Worm (Caenorhabditis elegans): ENCODE measurements around the gene T20B12.7.

Gene T20B12.7

ce11 chrIII:7383733-7384132 lies 4.9 kb upstream of the T20B12.7 start, which contains the start of gene tbp-1:
Gene tbp-1, plus strand, starts transcription at chrIII:7384033.
- TF ChIP-seq lin-15B (tag; optimal IDR thresholded peaks at IDR 0.05) (no peak), ztf-4 (tag; optimal IDR thresholded peaks at IDR 0.05) (no peak), nhr-237 (tag; optimal IDR thresholded peaks at IDR 0.05) (no peak), nhr-23 (tag; optimal IDR thresholded peaks at IDR 0.05) (no peak), nhr-67 (tag; optimal IDR thresholded peaks at IDR 0.05) (no peak), snpc-4 (tag; optimal IDR thresholded peaks at IDR 0.05) (no peak), lsy-12 (tag; optimal IDR thresholded peaks at IDR 0.05) (no peak)

DNA sequence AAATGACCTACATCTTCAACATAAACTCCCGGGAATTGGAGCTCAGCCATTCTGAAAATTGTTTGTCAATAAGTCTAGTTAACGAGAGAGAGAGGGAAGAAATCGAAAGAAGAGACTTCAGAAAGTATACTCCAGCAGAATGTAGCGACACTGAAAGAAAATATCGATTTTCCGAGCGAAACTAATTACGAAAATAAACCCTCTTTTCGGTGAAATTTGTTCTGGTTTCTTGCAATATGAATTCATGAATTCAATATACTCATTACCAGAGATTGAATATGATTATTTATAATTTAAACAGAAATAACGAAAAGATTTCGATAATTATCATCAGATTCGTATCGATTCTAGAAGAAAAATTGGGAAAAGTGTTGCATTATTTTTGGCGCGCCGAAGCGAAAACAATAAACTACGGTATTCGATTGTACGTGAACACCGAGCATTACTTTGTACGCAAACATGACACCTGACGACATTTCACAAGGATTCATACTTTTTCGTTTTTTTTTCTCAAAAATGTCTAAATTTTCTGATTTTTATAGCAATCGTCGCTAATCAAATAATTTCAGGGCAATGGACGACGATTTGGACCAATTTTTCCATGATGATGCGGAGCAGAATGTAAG lies 2.8 kb upstream of the T20B12.7 start, which contains the start of the genes hmg-4 and T20B12.3:
Gene hmg-4, minus strand, starts transcription at position 51 of the 626 bp plus-strand sequence.
Gene T20B12.3, plus strand, starts transcription at position 570 of the 626 bp plus-strand sequence.
- peak; percentile 23 for TF ChIP-seq snpc-4 (tag; optimal IDR thresholded peaks at IDR 0.05)
- TF ChIP-seq egl-5 (tag; optimal IDR thresholded peaks at IDR 0.05) = peak; percentile 31
- no peak for TF ChIP-seq fkh-2 (tag; optimal IDR thresholded peaks at IDR 0.05)
- TF ChIP-seq nfya-1 (tag; optimal IDR thresholded peaks at IDR 0.05; ENCODE audit: insufficient read depth) = peak; percentile 76
- peak; percentile 50 for TF ChIP-seq lin-39 (tag; optimal IDR thresholded peaks at IDR 0.05)
- peak; percentile 49 for TF ChIP-seq pha-4 (tag; optimal IDR thresholded peaks at IDR 0.05)
- TF ChIP-seq ZK546.5 (tag; optimal IDR thresholded peaks at IDR 0.05) = no peak
- TF ChIP-seq nhr-23 (tag; optimal IDR thresholded peaks at IDR 0.05) = peak; percentile 38
- peak; percentile 34 for TF ChIP-seq hmg-11 (tag; optimal IDR thresholded peaks at IDR 0.05)
- TF ChIP-seq lin-15B (tag; optimal IDR thresholded peaks at IDR 0.05) = peak; percentile 66
- TF ChIP-seq nhr-25 (tag; optimal IDR thresholded peaks at IDR 0.05) = peak; percentile 45
- no peak for TF ChIP-seq ama-1 (optimal IDR thresholded peaks at IDR 0.05)
- peak; percentile 13 for TF ChIP-seq elt-2 (tag; optimal IDR thresholded peaks at IDR 0.05)

DNA sequence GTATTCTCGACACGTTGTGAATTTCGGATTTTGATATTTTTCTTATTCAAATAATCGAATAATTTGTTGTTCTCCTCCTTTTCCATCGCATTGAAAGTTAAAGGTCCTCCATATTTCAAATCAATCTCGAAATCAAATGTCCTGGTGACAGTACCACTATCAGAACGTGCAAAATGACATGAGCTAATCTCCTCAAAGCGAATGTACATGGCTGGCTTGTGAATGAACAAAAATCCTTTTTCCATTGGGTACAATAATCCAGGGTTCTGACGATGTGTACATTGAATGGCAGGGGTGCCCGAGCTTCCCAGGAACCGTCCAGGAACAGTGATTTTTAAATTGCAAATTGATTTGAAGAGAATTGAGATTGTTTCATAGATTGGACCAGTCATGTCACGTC lies 1.3 kb upstream of the T20B12.7 start:
- no peak for TF ChIP-seq pha-4 (tag; optimal IDR thresholded peaks at IDR 0.05)
- no peak for TF ChIP-seq fkh-2 (tag; optimal IDR thresholded peaks at IDR 0.05)
- no peak for TF ChIP-seq fos-1 (tag; optimal IDR thresholded peaks at IDR 0.05)
- no peak for TF ChIP-seq lsy-12 (tag; optimal IDR thresholded peaks at IDR 0.05)
- TF ChIP-seq tbx-2 (tag; optimal IDR thresholded peaks at IDR 0.05) = no peak
- TF ChIP-seq ceh-28 (tag; optimal IDR thresholded peaks at IDR 0.05) = no peak
- no peak for TF ChIP-seq ama-1 (optimal IDR thresholded peaks at IDR 0.05)
- no peak for TF ChIP-seq nhr-43 (tag; optimal IDR thresholded peaks at IDR 0.05; ENCODE audit: poor library complexity, severe bottlenecking)
- no peak for TF ChIP-seq ceh-82 (tag; optimal IDR thresholded peaks at IDR 0.05)
- TF ChIP-seq fkh-10 (GFP tag; optimal IDR thresholded peaks at IDR 0.05) = no peak
- TF ChIP-seq egl-5 (tag; optimal IDR thresholded peaks at IDR 0.05) = no peak
- no peak for TF ChIP-seq pqm-1 (tag; optimal IDR thresholded peaks at IDR 0.05)
- TF ChIP-seq elt-1 (tag; optimal IDR thresholded peaks at IDR 0.05) = no peak
- TF ChIP-seq skn-1 (tag; optimal IDR thresholded peaks at IDR 0.05) = no peak
- TF ChIP-seq ztf-4 (tag; optimal IDR thresholded peaks at IDR 0.05) = no peak

DNA sequence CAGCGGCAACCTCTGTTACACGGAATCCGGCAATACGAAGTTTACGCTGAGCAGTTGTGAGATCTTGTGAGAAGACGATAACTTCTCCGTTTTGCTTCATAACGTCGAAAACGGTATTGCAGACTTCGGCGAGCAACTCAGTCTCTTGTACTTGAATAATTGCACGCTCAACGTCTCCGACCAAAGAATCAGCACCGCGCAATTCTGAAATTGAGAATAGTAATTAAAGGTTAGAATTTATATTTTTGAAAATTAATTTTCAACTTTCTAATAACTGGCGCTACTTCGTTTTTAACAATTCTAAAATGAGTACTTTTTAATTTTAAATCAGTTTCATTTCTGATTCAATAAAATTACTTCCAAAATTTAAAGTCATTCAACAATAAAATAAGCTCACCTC lies 323 bp downstream of the T20B12.7 start:
- TF ChIP-seq pha-4 (tag; optimal IDR thresholded peaks at IDR 0.05) = no peak
- peak; percentile 21 for TF ChIP-seq ama-1 (optimal IDR thresholded peaks at IDR 0.05)

DNA sequence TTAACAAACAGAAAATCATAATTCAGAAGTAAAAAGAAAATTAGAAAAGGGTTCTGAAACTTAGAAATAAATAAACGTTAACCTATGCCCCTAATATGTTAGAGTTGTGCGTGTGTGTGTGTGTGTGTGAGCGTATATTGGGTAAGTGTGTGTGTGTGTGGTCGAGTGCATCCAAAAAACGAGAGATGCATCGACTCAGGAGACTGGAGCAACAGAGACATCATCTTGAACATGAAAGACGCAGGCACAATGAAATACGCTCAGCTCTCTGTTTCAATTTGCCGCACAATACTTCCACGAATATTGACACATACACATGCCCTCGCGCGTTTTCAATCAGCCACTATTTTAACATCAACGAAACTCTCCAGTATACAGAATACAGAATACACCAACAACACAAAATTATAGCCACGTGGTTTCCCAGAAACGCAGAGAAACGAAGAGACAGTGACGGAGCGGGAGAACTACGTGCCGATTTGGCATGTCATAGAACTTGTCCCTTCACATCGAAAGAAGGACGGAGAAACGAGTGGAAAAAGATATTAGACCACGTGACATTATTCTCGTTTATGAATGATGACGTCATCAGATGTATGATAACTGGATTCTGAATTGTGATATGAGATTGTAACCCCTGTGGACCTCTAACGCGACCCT lies 2.6 kb downstream of the T20B12.7 start:
- peak; percentile 97 for TF ChIP-seq nhr-25 (tag; optimal IDR thresholded peaks at IDR 0.05)
- peak; percentile 94 for TF ChIP-seq mdl-1 (tag; optimal IDR thresholded peaks at IDR 0.05)
- no peak for TF ChIP-seq ztf-11 (tag; optimal IDR thresholded peaks at IDR 0.05)
- TF ChIP-seq nhr-11 (tag; optimal IDR thresholded peaks at IDR 0.05) = peak; percentile 10
- TF ChIP-seq unc-62 (GFP tag; optimal IDR thresholded peaks at IDR 0.05) = peak; percentile 82
- peak; percentile 59 for TF ChIP-seq lin-39 (tag; optimal IDR thresholded peaks at IDR 0.05)
- TF ChIP-seq zag-1 (tag; optimal IDR thresholded peaks at IDR 0.05) = no peak
- TF ChIP-seq tbx-2 (tag; optimal IDR thresholded peaks at IDR 0.05) = peak; percentile 61
- TF ChIP-seq nhr-76 (tag; optimal IDR thresholded peaks at IDR 0.05) = no peak
- TF ChIP-seq egl-5 (tag; optimal IDR thresholded peaks at IDR 0.05) = peak; percentile 27
- no peak for TF ChIP-seq eor-1 (tag; optimal IDR thresholded peaks at IDR 0.05)
- TF ChIP-seq mml-1 (tag; optimal IDR thresholded peaks at IDR 0.05) = peak; percentile 25
- TF ChIP-seq fkh-10 (GFP tag; optimal IDR thresholded peaks at IDR 0.05) = no peak
- TF ChIP-seq pha-4 (tag; optimal IDR thresholded peaks at IDR 0.05) = peak; percentile 58
- no peak for TF ChIP-seq aly-2 (tag; optimal IDR thresholded peaks at IDR 0.05)
- TF ChIP-seq ama-1 (optimal IDR thresholded peaks at IDR 0.05) = peak; percentile 70
- TF ChIP-seq jun-1 (tag; optimal IDR thresholded peaks at IDR 0.05) = peak; percentile 64
- peak; percentile 77 for TF ChIP-seq fos-1 (tag; optimal IDR thresholded peaks at IDR 0.05)
- no peak for TF ChIP-seq nhr-77 (tag; optimal IDR thresholded peaks at IDR 0.05)
- TF ChIP-seq nhr-43 (tag; optimal IDR thresholded peaks at IDR 0.05; ENCODE audit: poor library complexity, severe bottlenecking) = peak; percentile 95
- peak; percentile 42 to 71 (median 60) for TF ChIP-seq elt-3 (tag; optimal IDR thresholded peaks at IDR 0.05)
- peak; percentile 11 for TF ChIP-seq hmg-11 (tag; optimal IDR thresholded peaks at IDR 0.05)
- TF ChIP-seq elt-2 (tag; optimal IDR thresholded peaks at IDR 0.05) = peak; percentile 73
- TF ChIP-seq nhr-23 (tag; optimal IDR thresholded peaks at IDR 0.05) = peak; percentile 96
- TF ChIP-seq nhr-28 (tag; optimal IDR thresholded peaks at IDR 0.05) = no peak
- peak; percentile 73 for TF ChIP-seq lsy-12 (tag; optimal IDR thresholded peaks at IDR 0.05)
- peak; percentile 23 for TF ChIP-seq pqm-1 (tag; optimal IDR thresholded peaks at IDR 0.05)
- TF ChIP-seq ZK546.5 (tag; optimal IDR thresholded peaks at IDR 0.05) = no peak
- peak; percentile 57 for TF ChIP-seq nfya-1 (tag; optimal IDR thresholded peaks at IDR 0.05; ENCODE audit: insufficient read depth)
